Fruit fly (Drosophila melanogaster): Measurements from ENCODE around the gene CG2120.

DNA sequence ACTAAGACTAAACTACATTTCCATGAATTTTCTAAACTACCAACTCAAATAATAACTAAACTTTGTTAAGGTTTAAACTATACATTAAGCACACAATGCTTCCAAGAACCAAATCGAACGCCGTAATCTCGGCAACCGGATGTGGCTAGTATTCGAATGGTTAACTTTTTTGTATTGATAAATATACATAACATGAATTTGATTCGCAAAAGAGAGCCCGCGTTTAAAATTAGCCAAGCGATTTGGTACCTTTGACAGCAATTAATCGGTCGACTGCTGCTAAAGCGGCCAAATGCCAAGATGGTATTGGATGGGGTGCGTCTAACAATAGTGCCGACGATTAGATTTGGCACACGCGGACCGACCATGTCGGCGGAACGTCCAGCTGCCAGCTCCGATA, 12.0 kb downstream of the CG2120 start, which contains the start of gene CG15336:
- TF ChIP-seq h (optimal IDR thresholded peaks at IDR 0.05): no peak
- no peak for TF ChIP-seq insv (optimal IDR thresholded peaks at IDR 0.05)
- TF ChIP-seq psq (optimal IDR thresholded peaks at IDR 0.05): no peak
- no peak for TF ChIP-seq Sin3A (optimal IDR thresholded peaks at IDR 0.05)
- no peak for TF ChIP-seq ttk (optimal IDR thresholded peaks at IDR 0.05)
- no peak for TF ChIP-seq Myc (optimal IDR thresholded peaks at IDR 0.05)
